Fruit fly (Drosophila melanogaster): ENCODE measurements around the gene CG6321.

- TF ChIP-seq Mnt (GFP tag; optimal IDR thresholded peaks at IDR 0.05) (no peak), CG1620 (GFP tag; optimal IDR thresholded peaks at IDR 0.05) (no peak), CG12768 (GFP tag; optimal IDR thresholded peaks at IDR 0.05) (no peak), pad (GFP tag; optimal IDR thresholded peaks at IDR 0.05) (no peak), CG11617 (GFP tag; optimal IDR thresholded peaks at IDR 0.05) (no peak), kay (GFP tag; ENCODE audit: borderline replicate concordance) (no peak)
Observed at dm6 chr3L:11092610-11092961, 31.6 kb upstream of the CG6321 start.

All from whole organism, adult.